Worm (Caenorhabditis elegans) whole organism, mixed stage, embryonic: ENCODE data around the gene F49C5.10.

Experiments
- blmp-1 ChIP-seq: fragments of 150-350 bp; optimal IDR thresholded peaks from 2 replicates; lab custom pipeline; 2014; ENCODE audit warnings: missing biosample characterization, missing genetic modification characterization
- cnd-1 ChIP-seq: fragments of 200-800 bp; sonication (Bioruptor generic); optimal IDR thresholded peaks from 2 replicates; lab custom pipeline; 2018; ENCODE audit warnings: mild to moderate bottlenecking, missing genetic modification characterization, missing compliant biosample characterization
- mep-1 ChIP-seq: fragments of 150-350 bp; optimal IDR thresholded peaks from 2 replicates; lab custom pipeline; 2017; ENCODE audit warnings: missing biosample characterization, missing genetic modification reagents, missing genetic modification characterization, inconsistent platforms
- nhr-2 ChIP-seq: fragments of 150-350 bp; optimal IDR thresholded peaks from 2 replicates; lab custom pipeline; 2014; ENCODE audit warnings: missing biosample characterization, missing genetic modification characterization
- nhr-237 ChIP-seq: fragments of 150-350 bp; optimal IDR thresholded peaks from 2 replicates; lab custom pipeline; 2014; ENCODE audit warnings: missing biosample characterization, missing genetic modification characterization
- nhr-28 ChIP-seq: fragments of 150-350 bp; optimal IDR thresholded peaks from 2 replicates; lab custom pipeline; 2014; ENCODE audit warnings: missing biosample characterization, missing genetic modification characterization
- nhr-76 ChIP-seq: sonication (generic microtip); optimal IDR thresholded peaks from 2 replicates; lab custom pipeline; 2017; ENCODE audit warnings: missing biosample characterization, missing genetic modification characterization
- snpc-4 ChIP-seq: fragments of 150-350 bp; optimal IDR thresholded peaks from 2 replicates; lab custom pipeline; 2014; ENCODE audit warnings: missing biosample characterization, missing genetic modification characterization
- unc-62 ChIP-seq: fragments of 150-350 bp; optimal IDR thresholded peaks from 2 replicates; lab custom pipeline; 2014; ENCODE audit warnings: missing biosample characterization, missing genetic modification reagents, missing genetic modification characterization
- zip-8 ChIP-seq: fragments of 150-350 bp; optimal IDR thresholded peaks from 2 replicates; lab custom pipeline; 2014; ENCODE audit warnings: missing biosample characterization, missing genetic modification characterization
- ztf-11 ChIP-seq: fragments of 150-350 bp; optimal IDR thresholded peaks from 2 replicates; lab custom pipeline; 2014; ENCODE audit warnings: missing biosample characterization, missing genetic modification characterization

DNA sequence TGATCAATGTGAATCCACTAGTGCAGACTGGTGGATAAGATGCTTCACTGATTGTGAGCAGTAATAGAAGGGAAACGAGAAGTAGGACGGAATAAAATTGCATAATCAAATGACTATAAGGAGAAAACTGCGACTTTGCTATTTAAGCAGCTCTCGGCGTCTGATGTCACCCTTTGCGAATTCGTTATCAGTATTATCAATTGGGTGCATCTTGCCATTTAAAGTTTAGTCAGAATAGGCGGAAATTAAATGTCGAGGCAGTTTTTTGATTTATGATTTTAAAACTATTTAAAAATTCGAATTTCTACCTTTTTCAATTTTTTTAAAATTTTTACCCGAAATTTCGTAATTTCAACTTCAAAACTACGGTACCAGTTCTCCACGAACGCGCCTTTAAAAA, 34.4 kb downstream of the F49C5.10 start, which contains the start of gene clec-4:
- no peak for TF ChIP-seq nhr-237 (tag; lab: Kevin White, UChicago)
- TF ChIP-seq cnd-1, result no peak
- TF ChIP-seq nhr-2 (tag; lab: Kevin White, UChicago), result no peak
- no peak for TF ChIP-seq nhr-76 (tag; lab: Kevin White, UChicago)
- TF ChIP-seq blmp-1 (tag; lab: Kevin White, UChicago), result no peak
- no peak for TF ChIP-seq mep-1 (tag; lab: Kevin White, UChicago)
- no peak for TF ChIP-seq unc-62 (GFP tag; lab: Kevin White, UChicago)
- no peak for TF ChIP-seq ztf-11 (tag; lab: Kevin White, UChicago)
- no peak for TF ChIP-seq zip-8
- no peak for TF ChIP-seq snpc-4 (tag; lab: Kevin White, UChicago)
- TF ChIP-seq nhr-28 (tag; lab: Kevin White, UChicago), result no peak
